Fruit fly (Drosophila melanogaster) whole organism, embryonic: Measurements from ENCODE around the gene CG2120.

Experiments
- Awh ChIP-seq: fragments of 200-800 bp; sonication (Bioruptor generic); IDR thresholded peaks from 2 replicates; pipeline ENCODE4, ENCODE4 v1.3.6; 2022; ENCODE audit warnings: missing biosample characterization, missing genetic modification characterization
- CG10431 ChIP-seq: fragments of 200-800 bp; sonication (Bioruptor generic); optimal IDR thresholded peaks from 3 replicates; lab custom pipeline; 2018; ENCODE audit warnings: missing biosample characterization, mild to moderate bottlenecking, missing genetic modification characterization
- CG11247 ChIP-seq: fragments of 200-800 bp; sonication (Bioruptor generic); IDR thresholded peaks from 2 replicates; pipeline ENCODE4 v1.3.6; 2022; ENCODE audit warnings: missing biosample characterization, missing genetic modification characterization
- CG12299 ChIP-seq: fragments of 200-800 bp; sonication (Bioruptor generic); optimal IDR thresholded peaks from 2 replicates; lab custom pipeline; 2018; ENCODE audit warnings: missing biosample characterization, mild to moderate bottlenecking, missing genetic modification characterization
- CG12769 ChIP-seq: fragments of 200-800 bp; sonication (Bioruptor generic); optimal IDR thresholded peaks from 2 replicates; lab custom pipeline; 2019; ENCODE audit warnings: missing biosample characterization, mild to moderate bottlenecking, missing genetic modification characterization, moderate library complexity
- CG13296 ChIP-seq: fragments of 200-800 bp; sonication (Bioruptor generic); optimal IDR thresholded peaks from 3 replicates; lab custom pipeline; 2018; ENCODE audit warnings: missing biosample characterization, mild to moderate bottlenecking, missing genetic modification characterization
- CG14014 ChIP-seq: fragments of 200-800 bp; sonication (Bioruptor generic); IDR thresholded peaks from 2 replicates; pipeline ENCODE4 v1.3.6; 2022; ENCODE audit warnings: missing biosample characterization, missing genetic modification characterization
- CG14441 ChIP-seq: fragments of 200-800 bp; sonication (Bioruptor generic); IDR thresholded peaks from 2 replicates; pipeline ENCODE4 v1.3.6; 2022; ENCODE audit warnings: missing biosample characterization, missing genetic modification characterization
- CG17385 ChIP-seq: fragments of 200-800 bp; sonication (Bioruptor generic); optimal IDR thresholded peaks from 3 replicates; lab custom pipeline; 2018; ENCODE audit warnings: missing biosample characterization, mild to moderate bottlenecking, missing genetic modification characterization
- CG18011 ChIP-seq: fragments of 200-800 bp; sonication (Bioruptor generic); optimal IDR thresholded peaks from 2 replicates; lab custom pipeline; 2017; ENCODE audit warnings: missing biosample characterization, missing genetic modification characterization, mild to moderate bottlenecking, moderate library complexity, missing genotype
- CG1832 ChIP-seq: fragments of 200-800 bp; sonication (Bioruptor generic); optimal IDR thresholded peaks from 2 replicates; lab custom pipeline; 2017; ENCODE audit warnings: missing biosample characterization, mild to moderate bottlenecking, missing genetic modification characterization, inconsistent platforms
- CG18599 ChIP-seq: fragments of 200-800 bp; sonication (Bioruptor generic); optimal IDR thresholded peaks from 3 replicates; lab custom pipeline; 2017; ENCODE audit warnings: missing biosample characterization, missing genetic modification characterization, mild to moderate bottlenecking, moderate library complexity, missing genetic modification reagents
- CG18764 ChIP-seq: fragments of 200-800 bp; sonication (Bioruptor generic); optimal IDR thresholded peaks from 3 replicates; lab custom pipeline; 2016; ENCODE audit warnings: missing biosample characterization, missing genetic modification characterization
- CG2129 ChIP-seq: fragments of 200-800 bp; sonication (Bioruptor generic); IDR thresholded peaks from 2 replicates; pipeline ENCODE4 v1.3.6; 2022; ENCODE audit warnings: missing biosample characterization, missing genetic modification characterization; ENCODE audit not compliant: partially characterized antibody
- CG3281 ChIP-seq: fragments of 200-800 bp; sonication (Bioruptor generic); optimal IDR thresholded peaks from 3 replicates; lab custom pipeline; 2017; ENCODE audit warnings: missing biosample characterization, mild to moderate bottlenecking, missing genetic modification characterization
- CG34422 ChIP-seq: fragments of 200-800 bp; sonication (Bioruptor generic); IDR thresholded peaks from 3 replicates; pipeline ENCODE4 v1.3.6; 2022; ENCODE audit warnings: missing biosample characterization, missing genetic modification characterization
- CG4328 ChIP-seq: fragments of 200-800 bp; sonication (Bioruptor generic); optimal IDR thresholded peaks from 3 replicates; lab custom pipeline; 2017; ENCODE audit warnings: missing biosample characterization, missing genetic modification reagents, missing genetic modification characterization
- CG4707 ChIP-seq: fragments of 200-800 bp; sonication (Bioruptor generic); optimal IDR thresholded peaks from 2 replicates; lab custom pipeline; 2018; ENCODE audit warnings: missing biosample characterization, mild to moderate bottlenecking, missing genetic modification characterization, moderate library complexity
- CG6175 ChIP-seq: fragments of 200-800 bp; sonication (Bioruptor generic); IDR thresholded peaks from 3 replicates; pipeline ENCODE4 v1.3.6; 2022; ENCODE audit warnings: missing biosample characterization, missing genetic modification characterization
- CG6254 ChIP-seq: fragments of 200-800 bp; sonication (Bioruptor generic); optimal IDR thresholded peaks from 3 replicates; lab custom pipeline; 2017; ENCODE audit warnings: mild to moderate bottlenecking, missing biosample characterization, missing genetic modification reagents, missing genetic modification characterization
- CG7271 ChIP-seq: fragments of 200-800 bp; sonication (Bioruptor generic); optimal IDR thresholded peaks from 2 replicates; lab custom pipeline; 2018; ENCODE audit warnings: missing biosample characterization, mild to moderate bottlenecking, missing genetic modification characterization, moderate library complexity
- CG7357 ChIP-seq: fragments of 200-800 bp; sonication (Bioruptor generic); IDR thresholded peaks from 3 replicates; pipeline ENCODE4 v1.3.6; 2022; ENCODE audit warnings: missing biosample characterization, missing genetic modification characterization
- CG7786 ChIP-seq: fragments of 200-800 bp; sonication (Bioruptor generic); optimal IDR thresholded peaks from 2 replicates; lab custom pipeline; 2016; ENCODE audit warnings: missing biosample characterization, missing genetic modification characterization
- CG8388 ChIP-seq: fragments of 200-800 bp; sonication (Bioruptor generic); optimal IDR thresholded peaks from 2 replicates; lab custom pipeline; 2019; ENCODE audit warnings: missing biosample characterization, mild to moderate bottlenecking, missing genetic modification characterization, moderate library complexity
- CG9437 ChIP-seq: fragments of 200-800 bp; sonication (Bioruptor generic); optimal IDR thresholded peaks from 2 replicates; lab custom pipeline; 2018; ENCODE audit warnings: missing biosample characterization, mild to moderate bottlenecking, missing genetic modification characterization
- CG9817 ChIP-seq: fragments of 200-800 bp; sonication (Bioruptor generic); optimal IDR thresholded peaks from 2 replicates; lab custom pipeline; 2018; ENCODE audit warnings: missing biosample characterization, mild to moderate bottlenecking, missing genetic modification characterization, moderate library complexity
- Drgx ChIP-seq: fragments of 200-800 bp; sonication (Bioruptor generic); IDR thresholded peaks from 2 replicates; pipeline ENCODE4 v1.3.6; 2022; ENCODE audit warnings: missing biosample characterization, missing genetic modification characterization
- HmgD ChIP-seq: fragments of 200-800 bp; sonication (Bioruptor generic); optimal IDR thresholded peaks from 3 replicates; lab custom pipeline; 2016; ENCODE audit warnings: missing biosample characterization, missing genetic modification characterization
- HmgZ ChIP-seq: fragments of 200-800 bp; sonication (Bioruptor generic); optimal IDR thresholded peaks from 2 replicates; lab custom pipeline; 2018; ENCODE audit warnings: missing biosample characterization, mild to moderate bottlenecking, missing genetic modification characterization
- Hr78 ChIP-seq, 2 experiments: fragments of 200-800 bp in 1 of 2; fragments of >200 bp in 1 of 2; sonication (Bioruptor generic) in 1 of 2; optimal IDR thresholded peaks; 2 replicates each; lab custom pipeline; 2017 to 2019; ENCODE audit warnings: missing biosample characterization in 2 of 2, missing genetic modification characterization in 2 of 2, mild to moderate bottlenecking in 1 of 2, moderate library complexity in 1 of 2
- NK7.1 ChIP-seq: fragments of 200-800 bp; sonication (Bioruptor generic); optimal IDR thresholded peaks from 3 replicates; lab custom pipeline; 2016; ENCODE audit warnings: missing biosample characterization, missing genetic modification characterization
- NfI ChIP-seq: fragments of 200-800 bp; sonication (Bioruptor generic); optimal IDR thresholded peaks from 3 replicates; lab custom pipeline; 2018; ENCODE audit warnings: missing biosample characterization, mild to moderate bottlenecking, missing genetic modification characterization, moderate library complexity
- Oli ChIP-seq: fragments of 200-800 bp; sonication (Bioruptor generic); optimal IDR thresholded peaks from 2 replicates; lab custom pipeline; 2018; ENCODE audit warnings: missing biosample characterization, mild to moderate bottlenecking, missing genetic modification characterization, moderate library complexity
- Trl ChIP-seq, 3 experiments: fragments of >200 bp in 2 of 3; fragments of 200-800 bp in 1 of 3; sonication (Bioruptor generic) in 1 of 3; optimal IDR thresholded peaks; 2 replicates in 1 of 3; 3 replicates in 2 of 3; lab custom pipeline; 2016 to 2017; ENCODE audit warnings: missing biosample characterization in 1 of 3, missing genetic modification characterization in 1 of 3
- aop ChIP-seq: fragments of 200-800 bp; sonication (Bioruptor generic); IDR thresholded peaks from 2 replicates; pipeline ENCODE4 v1.3.6; 2022; ENCODE audit warnings: missing biosample characterization, missing genetic modification characterization
- az2 ChIP-seq: fragments of 200-800 bp; sonication (Bioruptor generic); optimal IDR thresholded peaks from 3 replicates; lab custom pipeline; 2016; ENCODE audit warnings: missing biosample characterization, missing genetic modification characterization
- corto ChIP-seq: fragments of 200-800 bp; sonication (Bioruptor generic); optimal IDR thresholded peaks from 2 replicates; lab custom pipeline; 2016; ENCODE audit warnings: missing biosample characterization, mild to moderate bottlenecking, missing genetic modification characterization, moderate library complexity
- da ChIP-seq: fragments of 200-800 bp; sonication (Bioruptor generic); optimal IDR thresholded peaks from 2 replicates; lab custom pipeline; 2016; ENCODE audit warnings: missing biosample characterization, missing genetic modification characterization
- gce ChIP-seq: fragments of 200-800 bp; sonication (Bioruptor generic); IDR thresholded peaks from 3 replicates; pipeline ENCODE4 v1.3.6; 2022; ENCODE audit warnings: missing biosample characterization, missing genetic modification characterization
- gcm2 ChIP-seq: fragments of 200-800 bp; sonication (Bioruptor generic); optimal IDR thresholded peaks from 2 replicates; lab custom pipeline; 2016; ENCODE audit warnings: missing biosample characterization, missing genetic modification characterization
- maf-S ChIP-seq: fragments of 200-800 bp; sonication (Bioruptor generic); optimal IDR thresholded peaks from 2 replicates; lab custom pipeline; 2016; ENCODE audit warnings: missing biosample characterization, missing genetic modification characterization
- nom ChIP-seq: fragments of 200-800 bp; sonication (Bioruptor generic); optimal IDR thresholded peaks from 2 replicates; lab custom pipeline; 2017; ENCODE audit warnings: missing biosample characterization, missing genetic modification characterization, mild to moderate bottlenecking, moderate library complexity, missing genetic modification reagents
- pnt ChIP-seq: fragments of 200-800 bp; sonication (Bioruptor generic); optimal IDR thresholded peaks from 3 replicates; lab custom pipeline; 2016; ENCODE audit warnings: missing biosample characterization, missing genetic modification characterization
- sc ChIP-seq, 3 experiments: fragments of >200 bp in 2 of 3; fragments of 200-800 bp in 1 of 3; sonication (Bioruptor generic) in 1 of 3; optimal IDR thresholded peaks; 2 replicates in 2 of 3; 3 replicates in 1 of 3; lab custom pipeline; 2017; ENCODE audit warnings: mild to moderate bottlenecking in 1 of 3, missing biosample characterization in 1 of 3, missing genetic modification characterization in 1 of 3, missing genetic modification reagents in 1 of 3
- shn ChIP-seq: fragments of 200-800 bp; sonication (Bioruptor generic); optimal IDR thresholded peaks from 3 replicates; lab custom pipeline; 2016; ENCODE audit warnings: missing biosample characterization, missing genetic modification characterization
- sna ChIP-seq: fragments of 200-800 bp; sonication (Bioruptor generic); IDR thresholded peaks from 2 replicates; pipeline ENCODE4 v1.3.6; 2022; ENCODE audit warnings: missing biosample characterization, missing genetic modification characterization; ENCODE audit not compliant: partially characterized antibody
- wor ChIP-seq: fragments of 200-800 bp; sonication (Bioruptor generic); IDR thresholded peaks from 2 replicates; pipeline ENCODE4 v1.3.6; 2022; ENCODE audit warnings: missing biosample characterization, missing genetic modification characterization

The CG2120 gene

dm6 chrX:8101479-8102198 lies 34.0 kb upstream of the CG2120 start, which contains the start of gene CG2258 (continued):
- peak; percentile 85 for TF ChIP-seq az2 (GFP tag; lab: Kevin White, UChicago)
- TF ChIP-seq CG9437 (GFP tag; lab: Kevin White, UChicago): peak; percentile 70
- peak; percentile 73 for TF ChIP-seq HmgZ
- TF ChIP-seq wor (GFP tag; lab: Robert Waterston, UW): peak; percentile 81
- TF ChIP-seq NfI (GFP tag; lab: Kevin White, UChicago): peak; percentile 84
- TF ChIP-seq CG14014 (GFP tag; lab: Robert Waterston, UW): peak; percentile 88
- no peak for TF ChIP-seq sc (optimal IDR thresholded peaks at IDR 0.05; lab: Kevin White, UChicago)
- TF ChIP-seq sc (GFP tag; optimal IDR thresholded peaks at IDR 0.05; lab: Kevin White, UChicago): peak; percentile 71
- no peak for TF ChIP-seq CG2129 (GFP tag; lab: Robert Waterston, UW)
- TF ChIP-seq Trl (optimal IDR thresholded peaks at IDR 0.05; lab: Kevin White, UChicago): no peak
- no peak for TF ChIP-seq Trl (GFP tag; optimal IDR thresholded peaks at IDR 0.05; lab: Kevin White, UChicago)
- peak in 1 of 2 experiments; percentile 63 for TF ChIP-seq Hr78 (GFP tag; optimal IDR thresholded peaks at IDR 0.05; lab: Kevin White, UChicago)
- peak; percentile 86 for TF ChIP-seq CG18599 (GFP tag; lab: Kevin White, UChicago)
- TF ChIP-seq CG12769 (tag; lab: Kevin White, UChicago): peak; percentile 90
- peak; percentile 43 for TF ChIP-seq CG4707 (GFP tag; lab: Kevin White, UChicago)
- peak; percentile 79 for TF ChIP-seq gce (GFP tag; lab: Robert Waterston, UW)
- peak; percentile 58 for TF ChIP-seq CG18764 (GFP tag; lab: Kevin White, UChicago)
- no peak for TF ChIP-seq gcm2 (GFP tag; lab: Kevin White, UChicago)
- TF ChIP-seq CG7271 (tag; lab: Kevin White, UChicago): no peak
- no peak for TF ChIP-seq pnt
- TF ChIP-seq CG10431 (GFP tag; lab: Kevin White, UChicago): peak; percentile 75
- peak; percentile 67 for TF ChIP-seq CG6254 (GFP tag; lab: Kevin White, UChicago)
- TF ChIP-seq HmgD (GFP tag; lab: Kevin White, UChicago): no peak
- TF ChIP-seq CG12299 (tag; lab: Kevin White, UChicago): peak; percentile 76
- TF ChIP-seq CG7357 (GFP tag; lab: Robert Waterston, UW): peak; percentile 60; the same call in 1 of the 3 replicates
- 0 out of 2 replicates have a peak, but pooled peaks have one; percentile 34 for TF ChIP-seq aop (GFP tag; lab: Robert Waterston, UW)
- TF ChIP-seq nom (GFP tag; lab: Kevin White, UChicago): peak; percentile 83
- peak; percentile 81 for TF ChIP-seq CG3281
- peak; percentile 89 for TF ChIP-seq CG34422 (GFP tag; lab: Robert Waterston, UW)
- peak; percentile 89 for TF ChIP-seq CG9817 (tag; lab: Kevin White, UChicago)
- TF ChIP-seq CG13296 (GFP tag; lab: Kevin White, UChicago): peak; percentile 85
- peak; percentile 84 for TF ChIP-seq CG11247
- peak; percentile 87 for TF ChIP-seq CG17385 (GFP tag; lab: Kevin White, UChicago)
- TF ChIP-seq NK7.1 (GFP tag; lab: Kevin White, UChicago): peak; percentile 51
- TF ChIP-seq CG1832: no peak
- TF ChIP-seq maf-S (GFP tag; lab: Kevin White, UChicago): peak; percentile 70
- TF ChIP-seq CG8388 (GFP tag; lab: Kevin White, UChicago): peak; percentile 87
- no peak for TF ChIP-seq shn (GFP tag; lab: Kevin White, UChicago)
- peak; percentile 88 for TF ChIP-seq Oli
- TF ChIP-seq CG18011 (GFP tag; lab: Kevin White, UChicago): peak; percentile 27
- TF ChIP-seq da (GFP tag; lab: Kevin White, UChicago): no peak
- TF ChIP-seq CG7786 (GFP tag; lab: Kevin White, UChicago): peak; percentile 72
- TF ChIP-seq CG14441 (GFP tag; lab: Robert Waterston, UW): peak; percentile 88
- no peak for TF ChIP-seq sna (GFP tag; lab: Robert Waterston, UW)
- TF ChIP-seq CG4328: peak; percentile 77
- peak; percentile 96 for TF ChIP-seq Drgx
- TF ChIP-seq Awh (GFP tag; lab: Robert Waterston, UW): peak; percentile 76
- peak; percentile 74; the same call in 1 of the 3 replicates for TF ChIP-seq CG6175 (GFP tag; lab: Robert Waterston, UW)
- no peak for TF ChIP-seq corto
